Worm (Caenorhabditis elegans) whole organism, mixed stage, embryonic: Measurements from ENCODE around the gene Y70C5C.1.
A peak's percentile ranks its signal among the peaks of the same experiment; 100 is the strongest.
"Not testable (repeated sequence)": the region's sequence is repeated elsewhere in the genome, so short reads cannot be mapped to it uniquely, and the experiment has no call there.

Experiments used
- M03D4.4 ChIP-seq: sonication (generic microtip); optimal IDR thresholded peaks from 2 replicates; lab custom pipeline; 2017; ENCODE audit warnings: mild to moderate bottlenecking, missing genetic modification characterization, missing compliant biosample characterization
- bed-3 ChIP-seq: fragments of 200-800 bp; sonication (Bioruptor generic); optimal IDR thresholded peaks from 3 replicates; lab custom pipeline; 2018; ENCODE audit warnings: mild to moderate bottlenecking, missing genetic modification characterization, moderate library complexity, missing compliant biosample characterization
- blmp-1 ChIP-seq: fragments of 150-350 bp; optimal IDR thresholded peaks from 2 replicates; lab custom pipeline; 2014; ENCODE audit warnings: missing biosample characterization, missing genetic modification characterization
- ceh-39 ChIP-seq: fragments of 150-350 bp; optimal IDR thresholded peaks from 2 replicates; lab custom pipeline; 2014; ENCODE audit warnings: missing biosample characterization, missing genetic modification characterization
- ceh-43 ChIP-seq: fragments of 200-800 bp; sonication (Bioruptor generic); optimal IDR thresholded peaks from 2 replicates; lab custom pipeline; 2018; ENCODE audit warnings: mild to moderate bottlenecking, missing genetic modification characterization, moderate library complexity, missing compliant biosample characterization
- ceh-83 ChIP-seq: fragments of 200-800 bp; sonication (Bioruptor generic); optimal IDR thresholded peaks from 2 replicates; lab custom pipeline; 2018; ENCODE audit warnings: mild to moderate bottlenecking, missing genetic modification characterization, missing compliant biosample characterization
- cnd-1 ChIP-seq: fragments of 200-800 bp; sonication (Bioruptor generic); optimal IDR thresholded peaks from 2 replicates; lab custom pipeline; 2018; ENCODE audit warnings: mild to moderate bottlenecking, missing genetic modification characterization, missing compliant biosample characterization
- drap-1 ChIP-seq: fragments of 200-800 bp; sonication (Bioruptor generic); optimal IDR thresholded peaks from 3 replicates; lab custom pipeline; 2018; ENCODE audit warnings: mild to moderate bottlenecking, missing genetic modification characterization, missing compliant biosample characterization
- elt-1 ChIP-seq: sonication (generic microtip); optimal IDR thresholded peaks from 2 replicates; lab custom pipeline; 2017; ENCODE audit warnings: missing genetic modification characterization, mild to moderate bottlenecking, missing compliant biosample characterization, antibody characterized with exemption, moderate library complexity, borderline replicate concordance; ENCODE audit not compliant: insufficient read depth
- elt-3 ChIP-seq: fragments of 150-350 bp; optimal IDR thresholded peaks from 2 replicates; lab custom pipeline; 2014; ENCODE audit warnings: missing biosample characterization, missing genetic modification characterization
- flh-1 ChIP-seq: fragments of 200-800 bp; sonication (Bioruptor generic); optimal IDR thresholded peaks from 2 replicates; lab custom pipeline; 2018; ENCODE audit warnings: mild to moderate bottlenecking, missing genetic modification characterization, moderate library complexity, missing compliant biosample characterization
- ham-2 ChIP-seq: fragments of 200-800 bp; sonication (Bioruptor generic); optimal IDR thresholded peaks from 2 replicates; lab custom pipeline; 2018; ENCODE audit warnings: mild to moderate bottlenecking, missing genetic modification characterization, missing compliant biosample characterization
- hlh-1 ChIP-seq: fragments of 150-350 bp; optimal IDR thresholded peaks from 2 replicates; lab custom pipeline; 2014; ENCODE audit warnings: missing biosample characterization, missing genetic modification reagents, missing genetic modification characterization
- lin-13 ChIP-seq: fragments of 150-350 bp; optimal IDR thresholded peaks from 2 replicates; lab custom pipeline; 2014; ENCODE audit warnings: missing biosample characterization, missing genetic modification characterization
- lin-32 ChIP-seq: fragments of 200-800 bp; sonication (Bioruptor generic); optimal IDR thresholded peaks from 2 replicates; lab custom pipeline; 2018; ENCODE audit warnings: mild to moderate bottlenecking, missing genetic modification characterization, missing compliant biosample characterization
- lsy-2 ChIP-seq: fragments of 150-350 bp; optimal IDR thresholded peaks from 2 replicates; lab custom pipeline; 2014; ENCODE audit warnings: missing biosample characterization, missing genetic modification characterization
- mep-1 ChIP-seq: fragments of 150-350 bp; optimal IDR thresholded peaks from 2 replicates; lab custom pipeline; 2017; ENCODE audit warnings: missing biosample characterization, missing genetic modification reagents, missing genetic modification characterization, inconsistent platforms
- mls-2 ChIP-seq: sonication (generic microtip); optimal IDR thresholded peaks from 2 replicates; lab custom pipeline; 2016; ENCODE audit warnings: mild to moderate bottlenecking, missing genetic modification characterization, moderate library complexity, missing compliant biosample characterization
- nhr-12 ChIP-seq: fragments of 150-350 bp; optimal IDR thresholded peaks from 2 replicates; lab custom pipeline; 2014; ENCODE audit warnings: missing biosample characterization, missing genetic modification characterization
- nhr-237 ChIP-seq: fragments of 150-350 bp; optimal IDR thresholded peaks from 2 replicates; lab custom pipeline; 2014; ENCODE audit warnings: missing biosample characterization, missing genetic modification characterization
- nhr-28 ChIP-seq: fragments of 150-350 bp; optimal IDR thresholded peaks from 2 replicates; lab custom pipeline; 2014; ENCODE audit warnings: missing biosample characterization, missing genetic modification characterization
- pha-4 ChIP-seq: fragments of 150-350 bp; optimal IDR thresholded peaks from 2 replicates; lab custom pipeline; 2018; ENCODE audit warnings: missing biosample characterization, missing genetic modification reagents, missing genetic modification characterization
- sem-2 ChIP-seq: fragments of 200-800 bp; sonication (Bioruptor generic); optimal IDR thresholded peaks from 2 replicates; lab custom pipeline; 2018; ENCODE audit warnings: mild to moderate bottlenecking, missing genetic modification characterization, missing compliant biosample characterization
- snpc-4 ChIP-seq: fragments of 150-350 bp; optimal IDR thresholded peaks from 2 replicates; lab custom pipeline; 2014; ENCODE audit warnings: missing biosample characterization, missing genetic modification characterization
- sptf-1 ChIP-seq: sonication (generic microtip); optimal IDR thresholded peaks from 2 replicates; lab custom pipeline; 2017; ENCODE audit warnings: mild to moderate bottlenecking, missing genetic modification characterization, moderate library complexity, missing compliant biosample characterization
- tbx-8 ChIP-seq: fragments of 200-800 bp; sonication (Bioruptor generic); optimal IDR thresholded peaks from 2 replicates; lab custom pipeline; 2018; ENCODE audit warnings: mild to moderate bottlenecking, missing genetic modification characterization, moderate library complexity, missing compliant biosample characterization
- unc-39 ChIP-seq: fragments of 150-350 bp; optimal IDR thresholded peaks from 2 replicates; lab custom pipeline; 2014; ENCODE audit warnings: missing biosample characterization, missing genetic modification characterization
- unc-62 ChIP-seq: fragments of 150-350 bp; optimal IDR thresholded peaks from 2 replicates; lab custom pipeline; 2014; ENCODE audit warnings: missing biosample characterization, missing genetic modification reagents, missing genetic modification characterization
- zip-8 ChIP-seq: fragments of 150-350 bp; optimal IDR thresholded peaks from 2 replicates; lab custom pipeline; 2014; ENCODE audit warnings: missing biosample characterization, missing genetic modification characterization
- ztf-11 ChIP-seq: fragments of 150-350 bp; optimal IDR thresholded peaks from 2 replicates; lab custom pipeline; 2014; ENCODE audit warnings: missing biosample characterization, missing genetic modification characterization

The Y70C5C.1 gene

DNA sequence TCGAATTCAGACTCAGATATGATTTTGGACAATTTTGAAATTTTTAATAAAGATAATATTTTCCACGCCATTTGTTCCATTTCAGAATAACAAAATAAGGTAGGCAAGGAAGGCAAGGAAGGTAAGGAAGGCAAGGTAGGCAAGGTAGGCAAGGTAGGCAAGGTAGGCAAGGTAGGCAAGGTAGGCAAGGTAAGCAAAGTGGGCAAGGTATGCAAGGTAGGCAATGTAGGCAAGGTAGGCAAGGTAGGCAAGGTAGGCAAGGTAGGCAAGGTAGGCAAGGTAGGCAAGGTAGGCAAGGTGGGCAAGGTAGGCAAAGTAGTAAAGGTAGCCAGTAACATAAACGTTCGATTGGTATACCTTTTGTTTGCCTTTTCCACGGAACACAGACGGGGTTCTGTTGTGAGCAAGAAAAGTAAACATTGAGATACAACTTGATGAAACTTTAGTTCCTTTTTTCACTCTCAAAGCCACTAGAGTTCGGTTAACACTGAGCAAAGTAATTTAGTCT, at the start of gene Y70C5C.1:
TSS of gene Y70C5C.1 (plus strand) at position 458 of the 508 bp plus-strand sequence.
- TF ChIP-seq sem-2 (peak; percentile 1), tbx-8 (no peak), mls-2 (peak; percentile 80), flh-1 (GFP tag; lab: Kevin White, UChicago) (peak; percentile 12), unc-62 (GFP tag; lab: Kevin White, UChicago) (no peak), ham-2 (GFP tag; lab: Kevin White, UChicago) (no peak), nhr-237 (tag; lab: Kevin White, UChicago) (no peak), nhr-12 (tag; lab: Kevin White, UChicago) (no peak), sptf-1 (tag; lab: Kevin White, UChicago) (peak; percentile 79), lsy-2 (tag; lab: Kevin White, UChicago) (no peak), snpc-4 (tag; lab: Kevin White, UChicago) (no peak), ceh-39 (no peak), elt-3 (tag; lab: Kevin White, UChicago) (no peak), cnd-1 (tag; lab: Kevin White, UChicago) (peak; percentile 32), elt-1 (tag; lab: Kevin White, UChicago) (no peak), lin-13 (tag; lab: Kevin White, UChicago) (no peak), ceh-83 (peak; percentile 14), M03D4.4 (tag; lab: Kevin White, UChicago) (peak; percentile 32), mep-1 (no peak), unc-39 (tag; lab: Kevin White, UChicago) (no peak), bed-3 (GFP tag; lab: Kevin White, UChicago) (peak; percentile 49), nhr-28 (tag; lab: Kevin White, UChicago) (no peak), lin-32 (peak; percentile 16), ceh-43 (GFP tag; lab: Kevin White, UChicago) (peak; percentile 10), drap-1 (GFP tag; lab: Kevin White, UChicago) (peak; percentile 51), zip-8 (no peak), hlh-1 (tag; lab: Kevin White, UChicago) (no peak)

DNA sequence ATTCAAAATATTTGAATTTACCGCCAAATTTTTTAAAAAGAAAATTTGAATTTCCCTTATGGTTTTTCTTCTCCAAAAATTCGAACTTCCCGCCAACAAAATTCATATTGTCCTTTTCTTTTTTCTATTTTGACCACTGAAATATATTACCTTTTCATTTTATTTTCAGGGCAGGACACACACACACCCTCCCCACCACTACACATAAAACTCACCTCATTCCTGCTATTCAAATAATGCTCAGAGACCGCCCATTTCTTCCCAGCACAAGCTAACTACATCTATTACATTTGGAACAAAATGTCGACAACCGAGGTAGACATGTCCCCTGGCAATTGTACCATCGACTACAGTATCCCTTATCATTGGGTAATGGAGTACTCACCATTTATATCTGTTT, 45.8 kb upstream of the Y70C5C.1 start, which contains the start of gene W06G6.15:
TSS of gene W06G6.15 (plus strand) at position 301 of the 400 bp plus-strand sequence.
- not testable (repeated sequence) for TF ChIP-seq nhr-28 (tag; lab: Kevin White, UChicago); unc-39 (tag; lab: Kevin White, UChicago); mep-1

DNA sequence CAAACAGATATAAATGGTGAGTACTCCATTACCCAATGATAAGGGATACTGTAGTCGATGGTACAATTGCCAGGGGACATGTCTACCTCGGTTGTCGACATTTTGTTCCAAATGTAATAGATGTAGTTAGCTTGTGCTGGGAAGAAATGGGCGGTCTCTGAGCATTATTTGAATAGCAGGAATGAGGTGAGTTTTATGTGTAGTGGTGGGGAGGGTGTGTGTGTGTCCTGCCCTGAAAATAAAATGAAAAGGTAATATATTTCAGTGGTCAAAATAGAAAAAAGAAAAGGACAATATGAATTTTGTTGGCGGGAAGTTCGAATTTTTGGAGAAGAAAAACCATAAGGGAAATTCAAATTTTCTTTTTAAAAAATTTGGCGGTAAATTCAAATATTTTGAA, 39.2 kb upstream of the Y70C5C.1 start, which contains the start of gene Y70C5B.2:
TSS of gene Y70C5B.2 (minus strand) at position 101 of the 400 bp plus-strand sequence.
- TF ChIP-seq sptf-1 (tag; lab: Kevin White, UChicago); mls-2; ham-2 (GFP tag; lab: Kevin White, UChicago): not testable (repeated sequence)

DNA sequence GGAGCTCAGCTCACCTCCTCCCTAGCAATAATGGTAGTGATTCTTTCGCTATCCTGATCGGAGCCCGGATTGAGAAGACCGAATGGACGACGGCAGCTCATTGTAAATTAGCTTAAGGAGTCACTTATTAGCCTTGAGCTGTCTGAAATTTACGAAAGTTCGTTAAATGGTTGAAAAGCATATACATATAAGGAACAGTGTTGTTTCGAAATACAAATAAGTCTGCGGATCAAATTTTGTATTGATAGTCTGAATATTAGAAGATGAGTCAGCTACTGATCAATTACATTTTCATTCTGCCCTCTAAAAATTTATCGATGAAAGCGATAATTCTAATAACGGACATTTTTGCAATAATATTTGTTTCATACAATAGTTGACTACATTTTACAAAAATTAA, 33.4 kb upstream of the Y70C5C.1 start, which contains the start of gene F14F8.14:
TSS of gene F14F8.14 (minus strand) at position 101 of the 400 bp plus-strand sequence.
- no peak for TF ChIP-seq sptf-1 (tag; lab: Kevin White, UChicago)
- no peak for TF ChIP-seq ztf-11 (tag; lab: Kevin White, UChicago)
- TF ChIP-seq elt-3 (tag; lab: Kevin White, UChicago) = no peak
- no peak for TF ChIP-seq elt-1 (tag; lab: Kevin White, UChicago)
- TF ChIP-seq flh-1 (GFP tag; lab: Kevin White, UChicago) = no peak
- TF ChIP-seq lin-32 = no peak
- TF ChIP-seq nhr-12 (tag; lab: Kevin White, UChicago) = no peak
- no peak for TF ChIP-seq nhr-28 (tag; lab: Kevin White, UChicago)
- no peak for TF ChIP-seq M03D4.4 (tag; lab: Kevin White, UChicago)
- no peak for TF ChIP-seq ceh-43 (GFP tag; lab: Kevin White, UChicago)
- no peak for TF ChIP-seq cnd-1 (tag; lab: Kevin White, UChicago)
- no peak for TF ChIP-seq lin-13 (tag; lab: Kevin White, UChicago)
- TF ChIP-seq zip-8 = no peak
- no peak for TF ChIP-seq hlh-1 (tag; lab: Kevin White, UChicago)
- TF ChIP-seq ham-2 (GFP tag; lab: Kevin White, UChicago) = no peak
- no peak for TF ChIP-seq unc-62 (GFP tag; lab: Kevin White, UChicago)
- no peak for TF ChIP-seq ceh-83
- TF ChIP-seq, all 35 proteins: peak for 0

DNA sequence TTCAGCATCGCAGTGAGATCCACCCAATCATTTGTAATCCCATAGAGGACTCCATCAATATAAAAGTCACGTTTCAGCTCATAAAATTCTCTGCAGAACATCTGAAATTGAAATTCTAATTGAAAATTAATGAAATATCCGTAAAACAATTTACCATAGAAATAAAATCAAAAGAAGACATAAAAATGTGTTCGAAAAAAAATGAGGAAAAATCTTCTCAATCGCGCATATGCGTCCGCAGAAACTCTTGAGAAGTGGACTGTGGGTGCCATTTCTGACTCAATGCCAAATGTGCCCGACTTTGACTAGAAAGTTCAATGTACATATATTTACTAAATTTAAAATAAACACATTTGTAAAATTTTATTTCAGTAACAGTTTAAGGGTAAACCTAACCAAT, 31.5 kb upstream of the Y70C5C.1 start, which contains the start of gene F14F8.9:
TSS of gene F14F8.9 (minus strand) at position 101 of the 400 bp plus-strand sequence.
- no peak for TF ChIP-seq pha-4 (tag; lab: Kevin White, UChicago)
- no peak for TF ChIP-seq bed-3 (GFP tag; lab: Kevin White, UChicago)
- no peak for TF ChIP-seq mls-2
- no peak for TF ChIP-seq nhr-12 (tag; lab: Kevin White, UChicago)
- TF ChIP-seq tbx-8 = no peak
- no peak for TF ChIP-seq zip-8
- no peak for TF ChIP-seq elt-1 (tag; lab: Kevin White, UChicago)
- TF ChIP-seq ztf-11 (tag; lab: Kevin White, UChicago) = no peak
- TF ChIP-seq blmp-1 (tag; lab: Kevin White, UChicago) = no peak
- TF ChIP-seq ceh-43 (GFP tag; lab: Kevin White, UChicago) = no peak
- TF ChIP-seq elt-3 (tag; lab: Kevin White, UChicago) = no peak
- TF ChIP-seq lsy-2 (tag; lab: Kevin White, UChicago) = no peak
- no peak for TF ChIP-seq unc-39 (tag; lab: Kevin White, UChicago)
